Fruit fly (Drosophila melanogaster) whole organism, embryonic: ENCODE measurements around the gene St2.

Experiments
- C15 ChIP-seq: fragments of 200-800 bp; sonication (Bioruptor generic); IDR thresholded peaks from 3 replicates; pipeline ENCODE4 v1.3.6; 2022; ENCODE audit warnings: missing biosample characterization, missing genetic modification characterization
- CG14050 ChIP-seq: fragments of 200-800 bp; sonication (Bioruptor generic); IDR thresholded peaks from 3 replicates; pipeline ENCODE4 v1.3.6; 2022; ENCODE audit warnings: missing biosample characterization, missing genetic modification characterization
- CG14965 ChIP-seq: fragments of 200-800 bp; sonication (Bioruptor generic); optimal IDR thresholded peaks from 2 replicates; lab custom pipeline; 2016; ENCODE audit warnings: missing biosample characterization, missing genetic modification characterization, borderline replicate concordance
- CG17912 ChIP-seq: fragments of 200-800 bp; sonication (Bioruptor generic); optimal IDR thresholded peaks from 2 replicates; lab custom pipeline; 2018; ENCODE audit warnings: missing biosample characterization, mild to moderate bottlenecking, missing genetic modification characterization
- CG3163 ChIP-seq: fragments of 200-800 bp; sonication (Bioruptor generic); optimal IDR thresholded peaks from 3 replicates; lab custom pipeline; 2016; ENCODE audit warnings: missing biosample characterization, missing genetic modification characterization
- CG32767 ChIP-seq: fragments of 200-800 bp; sonication (Bioruptor generic); IDR thresholded peaks from 2 replicates; pipeline ENCODE4 v1.3.6; 2022; ENCODE audit warnings: missing biosample characterization, missing genetic modification characterization
- CG3281 ChIP-seq: fragments of 200-800 bp; sonication (Bioruptor generic); optimal IDR thresholded peaks from 3 replicates; lab custom pipeline; 2017; ENCODE audit warnings: missing biosample characterization, mild to moderate bottlenecking, missing genetic modification characterization
- CG34422 ChIP-seq: fragments of 200-800 bp; sonication (Bioruptor generic); IDR thresholded peaks from 3 replicates; pipeline ENCODE4 v1.3.6; 2022; ENCODE audit warnings: missing biosample characterization, missing genetic modification characterization
- CG4617 ChIP-seq: fragments of 200-800 bp; sonication (Bioruptor generic); optimal IDR thresholded peaks from 3 replicates; lab custom pipeline; 2016; ENCODE audit warnings: missing biosample characterization, missing genetic modification characterization, borderline replicate concordance
- CG4820 ChIP-seq: fragments of 200-800 bp; sonication (Bioruptor generic); optimal IDR thresholded peaks from 3 replicates; lab custom pipeline; 2016; ENCODE audit warnings: missing biosample characterization, missing genetic modification characterization
- CG5245 ChIP-seq: fragments of 200-800 bp; sonication (Bioruptor generic); optimal IDR thresholded peaks from 3 replicates; lab custom pipeline; 2016; ENCODE audit warnings: missing biosample characterization, missing genetic modification characterization
- CG6791 ChIP-seq: fragments of 200-800 bp; sonication (Bioruptor generic); IDR thresholded peaks from 3 replicates; pipeline ENCODE4 v1.3.6; 2022; ENCODE audit warnings: missing biosample characterization, missing genetic modification characterization; ENCODE audit not compliant: partially characterized antibody
- CG7928 ChIP-seq: fragments of 200-800 bp; sonication (Bioruptor generic); optimal IDR thresholded peaks from 2 replicates; lab custom pipeline; 2017; ENCODE audit warnings: missing biosample characterization, mild to moderate bottlenecking, missing genetic modification characterization
- CG8089 ChIP-seq: fragments of 200-800 bp; sonication (Bioruptor generic); optimal IDR thresholded peaks from 3 replicates; lab custom pipeline; 2016; ENCODE audit warnings: missing biosample characterization, missing genetic modification characterization
- CG8765 ChIP-seq: fragments of 200-800 bp; sonication (Bioruptor generic); IDR thresholded peaks from 2 replicates; pipeline ENCODE4 v1.3.6; 2022; ENCODE audit warnings: missing biosample characterization, missing genetic modification characterization
- CG8924 ChIP-seq: fragments of 200-800 bp; optimal IDR thresholded peaks from 3 replicates; lab custom pipeline; 2019; ENCODE audit warnings: missing biosample characterization, mild to moderate bottlenecking, missing genetic modification characterization, moderate library complexity
- CG9876 ChIP-seq: fragments of 200-800 bp; sonication (Bioruptor generic); optimal IDR thresholded peaks from 2 replicates; lab custom pipeline; 2016; ENCODE audit warnings: missing biosample characterization, missing genetic modification characterization
- CrebB ChIP-seq: fragments of 200-800 bp; sonication (Bioruptor generic); optimal IDR thresholded peaks from 3 replicates; lab custom pipeline; 2018; ENCODE audit warnings: missing biosample characterization, mild to moderate bottlenecking, missing genetic modification characterization
- D19B ChIP-seq: fragments of 200-800 bp; sonication (Bioruptor generic); optimal IDR thresholded peaks from 2 replicates; lab custom pipeline; 2017; ENCODE audit warnings: missing biosample characterization, mild to moderate bottlenecking, missing genetic modification characterization
- Doc2 ChIP-seq: fragments of 200-800 bp; sonication (Bioruptor generic); IDR thresholded peaks from 2 replicates; pipeline ENCODE4 v1.3.6; 2022; ENCODE audit warnings: missing biosample characterization, missing genetic modification characterization
- ERR ChIP-seq: fragments of 200-800 bp; sonication (Bioruptor generic); optimal IDR thresholded peaks from 2 replicates; lab custom pipeline; 2016; ENCODE audit warnings: missing biosample characterization, missing genetic modification characterization
- Ets97D ChIP-seq: fragments of 200-800 bp; sonication (Bioruptor generic); optimal IDR thresholded peaks from 3 replicates; lab custom pipeline; 2016; ENCODE audit warnings: missing biosample characterization, missing genetic modification characterization
- HmgZ ChIP-seq: fragments of 200-800 bp; sonication (Bioruptor generic); optimal IDR thresholded peaks from 2 replicates; lab custom pipeline; 2018; ENCODE audit warnings: missing biosample characterization, mild to moderate bottlenecking, missing genetic modification characterization
- Hr3 ChIP-seq: fragments of 200-800 bp; sonication (Bioruptor generic); optimal IDR thresholded peaks from 3 replicates; lab custom pipeline; 2016; ENCODE audit warnings: missing biosample characterization, missing genetic modification characterization
- Hr51 ChIP-seq, 2 experiments: fragments of 200-800 bp; sonication (Bioruptor generic); optimal IDR thresholded peaks; 2 replicates in 1 of 2; 3 replicates in 1 of 2; lab custom pipeline; 2016 to 2018; ENCODE audit warnings: missing biosample characterization in 2 of 2, missing genetic modification characterization in 2 of 2, mild to moderate bottlenecking in 1 of 2, moderate library complexity in 1 of 2
- Jarid2 ChIP-seq: fragments of 200-800 bp; sonication (Bioruptor generic); optimal IDR thresholded peaks from 3 replicates; lab custom pipeline; 2017; ENCODE audit warnings: mild to moderate bottlenecking, missing biosample characterization, missing genetic modification reagents, missing genetic modification characterization
- Max ChIP-seq: fragments of 200-800 bp; sonication (Bioruptor generic); optimal IDR thresholded peaks from 2 replicates; lab custom pipeline; 2016; ENCODE audit warnings: missing biosample characterization, mild to moderate bottlenecking, missing genetic modification characterization
- Mes4 ChIP-seq: fragments of 200-800 bp; sonication (Bioruptor generic); optimal IDR thresholded peaks from 2 replicates; lab custom pipeline; 2016; ENCODE audit warnings: missing biosample characterization, missing genetic modification characterization
- Oli ChIP-seq: fragments of 200-800 bp; sonication (Bioruptor generic); optimal IDR thresholded peaks from 2 replicates; lab custom pipeline; 2018; ENCODE audit warnings: missing biosample characterization, mild to moderate bottlenecking, missing genetic modification characterization, moderate library complexity
- Sry-β ChIP-seq: fragments of 200-800 bp; sonication (Bioruptor generic); optimal IDR thresholded peaks from 2 replicates; lab custom pipeline; 2018; ENCODE audit warnings: missing biosample characterization, mild to moderate bottlenecking, missing genetic modification characterization, moderate library complexity
- Usf ChIP-seq: fragments of 200-800 bp; sonication (Bioruptor generic); optimal IDR thresholded peaks from 2 replicates; lab custom pipeline; 2017; ENCODE audit warnings: missing genotype, missing biosample characterization, missing genetic modification characterization
- amos ChIP-seq: fragments of 200-800 bp; sonication (Bioruptor generic); IDR thresholded peaks from 2 replicates; pipeline ENCODE4 v1.3.6; 2022; ENCODE audit warnings: missing biosample characterization, missing genetic modification characterization; ENCODE audit not compliant: partially characterized antibody
- ash1 ChIP-seq: fragments of 200-800 bp; sonication (Bioruptor generic); optimal IDR thresholded peaks from 2 replicates; lab custom pipeline; 2018; ENCODE audit warnings: missing biosample characterization, mild to moderate bottlenecking, missing genetic modification characterization
- bab2 ChIP-seq: fragments of 200-800 bp; sonication (Bioruptor generic); optimal IDR thresholded peaks from 2 replicates; lab custom pipeline; 2016; ENCODE audit warnings: missing biosample characterization, missing genetic modification characterization
- bsh ChIP-seq, 2 experiments: fragments of 200-800 bp; sonication (Bioruptor generic); optimal IDR thresholded peaks; 2 replicates each; lab custom pipeline; 2017 to 2018; ENCODE audit warnings: mild to moderate bottlenecking in 2 of 2, missing biosample characterization in 2 of 2, missing genetic modification characterization in 2 of 2, moderate library complexity in 1 of 2
- cas ChIP-seq: fragments of 200-800 bp; sonication (Bioruptor generic); IDR thresholded peaks from 2 replicates; pipeline ENCODE4 v1.3.6; 2022; ENCODE audit warnings: missing biosample characterization, missing genetic modification characterization
- chif ChIP-seq, 2 experiments: fragments of 200-800 bp; sonication (Bioruptor generic); optimal IDR thresholded peaks; 3 replicates each; lab custom pipeline; 2016; ENCODE audit warnings: missing biosample characterization in 2 of 2, missing genetic modification characterization in 2 of 2
- en ChIP-seq: fragments of 200-800 bp; sonication (Bioruptor generic); optimal IDR thresholded peaks from 2 replicates; lab custom pipeline; 2016; ENCODE audit warnings: missing biosample characterization, missing genetic modification characterization
- fd64A ChIP-seq: fragments of 200-800 bp; sonication (Bioruptor generic); optimal IDR thresholded peaks from 3 replicates; lab custom pipeline; 2018; ENCODE audit warnings: missing biosample characterization, mild to moderate bottlenecking, missing genetic modification characterization
- hth ChIP-seq: fragments of >200 bp; optimal IDR thresholded peaks from 2 replicates; lab custom pipeline; 2017; ENCODE audit warnings: inconsistent platforms
- jumu ChIP-seq: fragments of 200-800 bp; sonication (Bioruptor generic); optimal IDR thresholded peaks from 3 replicates; lab custom pipeline; 2016; ENCODE audit warnings: missing biosample characterization, missing genetic modification characterization
- klu ChIP-seq: fragments of 200-800 bp; sonication (Bioruptor generic); IDR thresholded peaks from 2 replicates; pipeline ENCODE4 v1.3.6; 2022; ENCODE audit warnings: missing biosample characterization, missing genetic modification characterization
- lmd ChIP-seq: fragments of 200-800 bp; sonication (Bioruptor generic); IDR thresholded peaks from 2 replicates; pipeline ENCODE4 v1.3.6; 2022; ENCODE audit warnings: missing biosample characterization, missing genetic modification characterization
- mirr ChIP-seq: fragments of 200-800 bp; sonication (Bioruptor generic); optimal IDR thresholded peaks from 3 replicates; lab custom pipeline; 2018; ENCODE audit warnings: missing biosample characterization, mild to moderate bottlenecking, missing genetic modification characterization
- nau ChIP-seq: fragments of 200-800 bp; sonication (Bioruptor generic); optimal IDR thresholded peaks from 3 replicates; lab custom pipeline; 2017; ENCODE audit warnings: missing biosample characterization, mild to moderate bottlenecking, missing genetic modification characterization, missing genetic modification reagents
- peb ChIP-seq: fragments of 200-800 bp; sonication (Bioruptor generic); IDR thresholded peaks from 2 replicates; pipeline ENCODE4 v1.3.6; 2022; ENCODE audit warnings: missing biosample characterization, missing genetic modification characterization
- prd ChIP-seq, 3 experiments: fragments of >200 bp in 2 of 3; fragments of 200-800 bp in 1 of 3; sonication (Bioruptor generic) in 1 of 3; optimal IDR thresholded peaks in 2 of 3; IDR thresholded peaks in 1 of 3; 2 replicates in 2 of 3; 3 replicates in 1 of 3; pipeline versions ENCODE4 v1.3.6 to Lab custom; 2017 to 2022; ENCODE audit warnings: missing biosample characterization in 1 of 3, missing genetic modification characterization in 1 of 3
- row ChIP-seq: fragments of 200-800 bp; sonication (Bioruptor generic); IDR thresholded peaks from 3 replicates; pipeline ENCODE4 v1.3.6; 2022; ENCODE audit warnings: missing biosample characterization, missing genetic modification characterization
- slou ChIP-seq: fragments of 200-800 bp; sonication (Bioruptor generic); optimal IDR thresholded peaks from 3 replicates; lab custom pipeline; 2016; ENCODE audit warnings: missing biosample characterization, missing genetic modification characterization
- sqz ChIP-seq: fragments of 200-800 bp; sonication (Bioruptor generic); optimal IDR thresholded peaks from 3 replicates; lab custom pipeline; 2018; ENCODE audit warnings: missing biosample characterization, mild to moderate bottlenecking, missing genetic modification characterization
- toy ChIP-seq: fragments of 200-800 bp; sonication (Bioruptor generic); IDR thresholded peaks from 2 replicates; pipeline ENCODE4 v1.3.6; 2022; ENCODE audit warnings: missing biosample characterization, missing genetic modification characterization

The St2 gene

dm6 chr3R:9229996-9230601, 21.5 kb upstream of the St2 start (continued):
- TF ChIP-seq CG14965 (GFP tag; lab: Kevin White, UChicago): no peak
- no peak for TF ChIP-seq Mes4 (GFP tag; lab: Kevin White, UChicago)
- peak; percentile 11 for TF ChIP-seq CG3281
- TF ChIP-seq Hr3 (GFP tag; lab: Kevin White, UChicago): no peak
- TF ChIP-seq row (GFP tag; lab: Robert Waterston, UW): peak; percentile 65
- peak; percentile 25; the same call in 1 of the 2 replicates for TF ChIP-seq lmd (GFP tag; lab: Robert Waterston, UW)
- no peak for TF ChIP-seq sqz
- no peak for TF ChIP-seq prd (optimal IDR thresholded peaks at IDR 0.05; lab: Kevin White, UChicago)
- no peak for TF ChIP-seq prd (GFP tag; IDR thresholded peaks at IDR 0.05; lab: Robert Waterston, UW)
- TF ChIP-seq CG7928 (GFP tag; lab: Kevin White, UChicago): no peak
- TF ChIP-seq CG5245 (GFP tag; lab: Kevin White, UChicago): no peak
- TF ChIP-seq Oli (tag; lab: Kevin White, UChicago): peak; percentile 27
- peak; percentile 20 for TF ChIP-seq CG8924 (tag; lab: Kevin White, UChicago)
- TF ChIP-seq CG6791: no peak
- no peak for TF ChIP-seq peb (GFP tag; lab: Robert Waterston, UW)
- no peak for TF ChIP-seq Ets97D (GFP tag; lab: Kevin White, UChicago)
- no peak for TF ChIP-seq CG4617 (GFP tag; lab: Kevin White, UChicago)
- TF ChIP-seq C15: no peak
- TF ChIP-seq CG8089 (GFP tag; lab: Kevin White, UChicago): no peak
- TF ChIP-seq CrebB: no peak
- TF ChIP-seq bsh (GFP tag; optimal IDR thresholded peaks at IDR 0.05; lab: Kevin White, UChicago): peak in 1 of 2 experiments; percentile 43
- no peak for TF ChIP-seq CG34422 (GFP tag; lab: Robert Waterston, UW)
- TF ChIP-seq bab2 (GFP tag; lab: Kevin White, UChicago): peak; percentile 16
- no peak for TF ChIP-seq CG8765 (GFP tag; lab: Robert Waterston, UW)
- no peak for TF ChIP-seq klu
- no peak for TF ChIP-seq nau
- no peak for TF ChIP-seq CG9876 (GFP tag; lab: Kevin White, UChicago)
- TF ChIP-seq D19B (GFP tag; lab: Kevin White, UChicago): peak; percentile 89
- TF ChIP-seq CG17912 (GFP tag; lab: Kevin White, UChicago): no peak
- TF ChIP-seq fd64A: no peak
- no peak for TF ChIP-seq HmgZ
- TF ChIP-seq CG32767 (GFP tag; lab: Robert Waterston, UW): no peak
- no peak for TF ChIP-seq jumu (GFP tag; lab: Kevin White, UChicago)
- no peak for TF ChIP-seq ash1
- TF ChIP-seq chif (GFP tag; optimal IDR thresholded peaks at IDR 0.05; lab: Kevin White, UChicago): peak; percentile 24 to 27
- no peak for TF ChIP-seq cas (GFP tag; lab: Robert Waterston, UW)
- TF ChIP-seq ERR (GFP tag; lab: Kevin White, UChicago): no peak
- no peak for TF ChIP-seq en (GFP tag; lab: Kevin White, UChicago)
- TF ChIP-seq CG4820 (GFP tag; lab: Kevin White, UChicago): no peak
- TF ChIP-seq slou (GFP tag; lab: Kevin White, UChicago): no peak
- TF ChIP-seq Doc2 (GFP tag; lab: Robert Waterston, UW): no peak
- no peak for TF ChIP-seq mirr (GFP tag; lab: Kevin White, UChicago)
- peak in 1 of 2 experiments; percentile 18 for TF ChIP-seq Hr51 (GFP tag; optimal IDR thresholded peaks at IDR 0.05; lab: Kevin White, UChicago)
- no peak for TF ChIP-seq Sry-β (GFP tag; lab: Kevin White, UChicago)
- TF ChIP-seq amos (GFP tag; lab: Robert Waterston, UW): no peak
- no peak for TF ChIP-seq hth (lab: Kevin White, UChicago)
- no peak for TF ChIP-seq Max (GFP tag; lab: Kevin White, UChicago)
- no peak for TF ChIP-seq Jarid2 (GFP tag; lab: Kevin White, UChicago)
- TF ChIP-seq CG3163 (GFP tag; lab: Kevin White, UChicago): no peak
- no peak for TF ChIP-seq CG14050 (GFP tag; lab: Robert Waterston, UW)
- no peak for TF ChIP-seq toy (GFP tag; lab: Robert Waterston, UW)
- TF ChIP-seq Usf (GFP tag; lab: Kevin White, UChicago): no peak
